Worm (Caenorhabditis elegans) whole organism, L2 larva: ENCODE measurements around the gene ceh-83.

ENCODE experiments used
- F13H6.1 ChIP-seq: sonication (generic microtip); optimal IDR thresholded peaks from 2 replicates; lab custom pipeline; 2016; ENCODE audit warnings: missing genetic modification characterization, missing compliant biosample characterization
- aly-2 ChIP-seq: fragments of 150-350 bp; optimal IDR thresholded peaks from 2 replicates; lab custom pipeline; 2014; ENCODE audit warnings: missing biosample characterization, missing genetic modification characterization
- blmp-1 ChIP-seq: sonication (generic microtip); optimal IDR thresholded peaks from 2 replicates; lab custom pipeline; 2017; ENCODE audit warnings: missing genetic modification characterization, mild to moderate bottlenecking, missing compliant biosample characterization, antibody characterized with exemption, moderate library complexity; ENCODE audit not compliant: insufficient read depth
- ceh-82 ChIP-seq: fragments of 150-350 bp; optimal IDR thresholded peaks from 2 replicates; lab custom pipeline; 2014; ENCODE audit warnings: missing biosample characterization, missing genetic modification characterization
- fos-1 ChIP-seq: fragments of 150-350 bp; optimal IDR thresholded peaks from 2 replicates; lab custom pipeline; 2014; ENCODE audit warnings: missing biosample characterization, missing genetic modification characterization
- nhr-10 ChIP-seq: sonication (generic microtip); optimal IDR thresholded peaks from 2 replicates; lab custom pipeline; 2017; ENCODE audit warnings: missing biosample characterization, missing genetic modification characterization
- nhr-11 ChIP-seq: fragments of 150-350 bp; optimal IDR thresholded peaks from 2 replicates; lab custom pipeline; 2014; ENCODE audit warnings: missing biosample characterization, missing genetic modification characterization
- nhr-6 ChIP-seq: fragments of 150-350 bp; optimal IDR thresholded peaks from 2 replicates; lab custom pipeline; 2014; ENCODE audit warnings: missing biosample characterization, missing genetic modification characterization
- nhr-77 ChIP-seq: fragments of 150-350 bp; optimal IDR thresholded peaks from 2 replicates; lab custom pipeline; 2014; ENCODE audit warnings: missing biosample characterization, missing genetic modification characterization
- unc-62 ChIP-seq: fragments of 150-350 bp; optimal IDR thresholded peaks from 2 replicates; lab custom pipeline; 2014; ENCODE audit warnings: missing biosample characterization, missing genetic modification reagents, missing genetic modification characterization
- ztf-11 ChIP-seq: sonication (generic microtip); optimal IDR thresholded peaks from 2 replicates; lab custom pipeline; 2017; ENCODE audit warnings: missing biosample characterization, missing genetic modification characterization

DNA sequence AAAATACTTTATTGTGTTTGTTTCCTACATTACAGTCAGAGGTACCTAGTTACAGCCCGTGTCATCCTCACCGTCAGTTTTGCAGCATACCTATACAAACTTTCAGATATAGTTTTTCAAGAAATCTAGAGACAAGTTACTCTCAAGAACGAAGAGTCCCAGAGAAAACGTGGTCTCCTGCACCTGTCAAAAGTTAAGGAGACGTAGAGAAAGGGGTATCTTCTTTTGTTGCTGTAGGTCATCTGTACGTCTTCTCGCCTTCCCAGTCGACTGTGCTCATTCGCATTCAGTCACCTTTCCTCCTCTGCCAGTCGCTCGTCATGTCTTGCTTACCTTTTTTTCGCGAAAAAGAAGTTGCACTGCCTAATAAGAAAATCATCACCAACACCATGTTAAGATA lies 25.2 kb upstream of the ceh-83 start, which contains the start of gene F36H5.4:
- TF ChIP-seq ceh-82 (tag; lab: Kevin White, UChicago) (no peak), blmp-1 (tag; lab: Kevin White, UChicago) (no peak), nhr-11 (tag; lab: Kevin White, UChicago) (no peak), ztf-11 (tag; lab: Kevin White, UChicago) (no peak), nhr-10 (tag; lab: Kevin White, UChicago) (no peak), nhr-77 (no peak), F13H6.1 (tag; lab: Kevin White, UChicago) (no peak), unc-62 (GFP tag; lab: Kevin White, UChicago) (no peak), aly-2 (tag; lab: Kevin White, UChicago) (no peak), nhr-6 (no peak), fos-1 (tag; lab: Kevin White, UChicago) (no peak)
